Fruit fly (Drosophila melanogaster) whole organism, embryonic: ENCODE measurements around the gene CG31717.
A peak's percentile ranks its signal among the peaks of the same experiment; 100 is the strongest.

ENCODE experiments used
- Atf3 ChIP-seq: fragments of 200-800 bp; sonication (Bioruptor generic); optimal IDR thresholded peaks from 3 replicates; lab custom pipeline; 2016; ENCODE audit warnings: missing biosample characterization, missing genetic modification characterization
- Bdp1 ChIP-seq: fragments of 200-800 bp; sonication (Bioruptor generic); optimal IDR thresholded peaks from 3 replicates; lab custom pipeline; 2016; ENCODE audit warnings: missing biosample characterization, missing genetic modification characterization
- Bteb2 ChIP-seq: fragments of 200-800 bp; sonication (Bioruptor generic); optimal IDR thresholded peaks from 2 replicates; lab custom pipeline; 2016; ENCODE audit warnings: missing biosample characterization, missing genetic modification characterization
- CG10565 ChIP-seq: fragments of 200-800 bp; sonication (Bioruptor generic); optimal IDR thresholded peaks from 3 replicates; lab custom pipeline; 2016; ENCODE audit warnings: missing biosample characterization, mild to moderate bottlenecking, missing genetic modification characterization
- CG11560 ChIP-seq: fragments of 200-800 bp; sonication (Bioruptor generic); IDR thresholded peaks from 3 replicates; pipeline ENCODE4 v1.3.6; 2022; ENCODE audit warnings: missing biosample characterization, missing genetic modification characterization
- CG12155 ChIP-seq: fragments of 200-800 bp; sonication (Bioruptor generic); optimal IDR thresholded peaks from 3 replicates; lab custom pipeline; 2016; ENCODE audit warnings: missing biosample characterization, missing genetic modification characterization
- CG12219 ChIP-seq: fragments of 200-800 bp; sonication (Bioruptor generic); optimal IDR thresholded peaks from 3 replicates; lab custom pipeline; 2018; ENCODE audit warnings: missing biosample characterization, mild to moderate bottlenecking, missing genetic modification characterization
- CG13296 ChIP-seq: fragments of 200-800 bp; sonication (Bioruptor generic); optimal IDR thresholded peaks from 3 replicates; lab custom pipeline; 2018; ENCODE audit warnings: missing biosample characterization, mild to moderate bottlenecking, missing genetic modification characterization
- CG13624 ChIP-seq: fragments of 200-800 bp; sonication (Bioruptor generic); optimal IDR thresholded peaks from 2 replicates; lab custom pipeline; 2016; ENCODE audit warnings: missing biosample characterization, missing genetic modification characterization
- CG13775 ChIP-seq: fragments of 200-800 bp; sonication (Bioruptor generic); optimal IDR thresholded peaks from 3 replicates; lab custom pipeline; 2017; ENCODE audit warnings: missing biosample characterization, mild to moderate bottlenecking, missing genetic modification characterization
- CG15696 ChIP-seq: fragments of 200-800 bp; sonication (Bioruptor generic); optimal IDR thresholded peaks from 2 replicates; lab custom pipeline; 2019; ENCODE audit warnings: missing biosample characterization, mild to moderate bottlenecking, missing genetic modification characterization, moderate library complexity
- CG1603 ChIP-seq: fragments of 200-800 bp; sonication (Bioruptor generic); optimal IDR thresholded peaks from 2 replicates; lab custom pipeline; 2019; ENCODE audit warnings: missing biosample characterization, mild to moderate bottlenecking, missing genetic modification characterization, moderate library complexity
- CG1647 ChIP-seq: fragments of 200-800 bp; sonication (Bioruptor generic); optimal IDR thresholded peaks from 3 replicates; lab custom pipeline; 2016; ENCODE audit warnings: missing biosample characterization, missing genetic modification characterization
- CG16813 ChIP-seq: fragments of 200-800 bp; sonication (Bioruptor generic); IDR thresholded peaks from 3 replicates; pipeline ENCODE4 v1.3.6; 2022; ENCODE audit warnings: missing biosample characterization, missing genetic modification characterization; ENCODE audit not compliant: partially characterized antibody
- CG17612 ChIP-seq: fragments of 200-800 bp; sonication (Bioruptor generic); IDR thresholded peaks from 2 replicates; pipeline ENCODE4 v1.3.6; 2022; ENCODE audit warnings: missing biosample characterization, missing genetic modification characterization
- CG18011 ChIP-seq: fragments of 200-800 bp; sonication (Bioruptor generic); optimal IDR thresholded peaks from 2 replicates; lab custom pipeline; 2017; ENCODE audit warnings: missing biosample characterization, missing genetic modification characterization, mild to moderate bottlenecking, moderate library complexity, missing genotype
- CG1832 ChIP-seq: fragments of 200-800 bp; sonication (Bioruptor generic); optimal IDR thresholded peaks from 2 replicates; lab custom pipeline; 2017; ENCODE audit warnings: missing biosample characterization, mild to moderate bottlenecking, missing genetic modification characterization, inconsistent platforms
- CG2199 ChIP-seq: fragments of 200-800 bp; sonication (Bioruptor generic); IDR thresholded peaks from 3 replicates; pipeline ENCODE4 v1.3.6; 2022; ENCODE audit warnings: missing biosample characterization, missing genetic modification characterization
- CG31365 ChIP-seq: fragments of 200-800 bp; sonication (Bioruptor generic); optimal IDR thresholded peaks from 2 replicates; lab custom pipeline; 2018; ENCODE audit warnings: missing biosample characterization, mild to moderate bottlenecking, missing genetic modification characterization
- CG32767 ChIP-seq: fragments of 200-800 bp; sonication (Bioruptor generic); IDR thresholded peaks from 2 replicates; pipeline ENCODE4 v1.3.6; 2022; ENCODE audit warnings: missing biosample characterization, missing genetic modification characterization
- CG33557 ChIP-seq: fragments of 200-800 bp; sonication (Bioruptor generic); optimal IDR thresholded peaks from 2 replicates; lab custom pipeline; 2019; ENCODE audit warnings: missing biosample characterization, mild to moderate bottlenecking, missing genetic modification characterization, moderate library complexity
- CG34224 ChIP-seq: fragments of 200-800 bp; sonication (Bioruptor generic); IDR thresholded peaks from 3 replicates; pipeline ENCODE4 v1.3.6; 2022; ENCODE audit warnings: missing biosample characterization, missing genetic modification characterization; ENCODE audit not compliant: partially characterized antibody
- CG6765 ChIP-seq: fragments of 200-800 bp; sonication (Bioruptor generic); optimal IDR thresholded peaks from 3 replicates; lab custom pipeline; 2017; ENCODE audit warnings: missing biosample characterization, mild to moderate bottlenecking, missing genetic modification characterization
- CG7786 ChIP-seq: fragments of 200-800 bp; sonication (Bioruptor generic); optimal IDR thresholded peaks from 2 replicates; lab custom pipeline; 2016; ENCODE audit warnings: missing biosample characterization, missing genetic modification characterization
- CG8089 ChIP-seq: fragments of 200-800 bp; sonication (Bioruptor generic); optimal IDR thresholded peaks from 3 replicates; lab custom pipeline; 2016; ENCODE audit warnings: missing biosample characterization, missing genetic modification characterization
- CG8281 ChIP-seq: fragments of 200-800 bp; sonication (Bioruptor generic); optimal IDR thresholded peaks from 2 replicates; lab custom pipeline; 2018; ENCODE audit warnings: missing biosample characterization, mild to moderate bottlenecking, missing genetic modification characterization, moderate library complexity
- CG8765 ChIP-seq: fragments of 200-800 bp; sonication (Bioruptor generic); IDR thresholded peaks from 2 replicates; pipeline ENCODE4 v1.3.6; 2022; ENCODE audit warnings: missing biosample characterization, missing genetic modification characterization
- CHES-1-like ChIP-seq: fragments of 200-800 bp; sonication (Bioruptor generic); optimal IDR thresholded peaks from 2 replicates; lab custom pipeline; 2016; ENCODE audit warnings: missing biosample characterization, missing genetic modification characterization
- Drgx ChIP-seq: fragments of 200-800 bp; sonication (Bioruptor generic); IDR thresholded peaks from 2 replicates; pipeline ENCODE4 v1.3.6; 2022; ENCODE audit warnings: missing biosample characterization, missing genetic modification characterization
- HHEX ChIP-seq: fragments of 200-800 bp; sonication (Bioruptor generic); optimal IDR thresholded peaks from 3 replicates; lab custom pipeline; 2017; ENCODE audit warnings: missing biosample characterization, mild to moderate bottlenecking, missing genetic modification characterization, missing genetic modification reagents
- HLH4C ChIP-seq: fragments of 200-800 bp; sonication (Bioruptor generic); IDR thresholded peaks from 3 replicates; pipeline ENCODE4 v1.3.6; 2022; ENCODE audit warnings: missing biosample characterization, missing genetic modification characterization; ENCODE audit not compliant: partially characterized antibody
- Hmr ChIP-seq: fragments of 200-800 bp; sonication (Bioruptor generic); optimal IDR thresholded peaks from 3 replicates; lab custom pipeline; 2017; ENCODE audit warnings: mild to moderate bottlenecking, missing biosample characterization, missing genetic modification reagents, missing genetic modification characterization
- Lpt ChIP-seq: fragments of >200 bp; optimal IDR thresholded peaks from 2 replicates; lab custom pipeline; 2018; ENCODE audit warnings: missing biosample characterization, missing genetic modification characterization
- Mrtf ChIP-seq: fragments of 200-800 bp; sonication (Bioruptor generic); IDR thresholded peaks from 3 replicates; pipeline ENCODE4 v1.3.6; 2022; ENCODE audit warnings: missing biosample characterization, missing genetic modification characterization
- Sry-δ ChIP-seq: fragments of 200-800 bp; sonication (Bioruptor generic); optimal IDR thresholded peaks from 2 replicates; lab custom pipeline; 2016; ENCODE audit warnings: missing biosample characterization, missing genetic modification characterization
- ato ChIP-seq: fragments of 200-800 bp; sonication (Bioruptor generic); IDR thresholded peaks from 2 replicates; pipeline ENCODE4 v1.3.6; 2022; ENCODE audit warnings: missing biosample characterization, missing genetic modification characterization; ENCODE audit not compliant: partially characterized antibody
- az2 ChIP-seq: fragments of 200-800 bp; sonication (Bioruptor generic); optimal IDR thresholded peaks from 3 replicates; lab custom pipeline; 2016; ENCODE audit warnings: missing biosample characterization, missing genetic modification characterization
- chm ChIP-seq: fragments of 200-800 bp; sonication (Bioruptor generic); IDR thresholded peaks from 2 replicates; pipeline ENCODE4 v1.3.6; 2022; ENCODE audit warnings: missing biosample characterization, missing genetic modification characterization
- crol ChIP-seq: fragments of 200-800 bp; sonication (Bioruptor generic); IDR thresholded peaks from 2 replicates; pipeline ENCODE4 v1.3.6; 2022; ENCODE audit warnings: missing biosample characterization, missing genetic modification characterization
- da ChIP-seq: fragments of 200-800 bp; sonication (Bioruptor generic); optimal IDR thresholded peaks from 2 replicates; lab custom pipeline; 2016; ENCODE audit warnings: missing biosample characterization, missing genetic modification characterization
- ewg ChIP-seq: fragments of 200-800 bp; sonication (Bioruptor generic); optimal IDR thresholded peaks from 3 replicates; lab custom pipeline; 2017; ENCODE audit warnings: mild to moderate bottlenecking, missing biosample characterization, missing genetic modification reagents, missing genetic modification characterization
- fd96Cb ChIP-seq: fragments of 200-800 bp; sonication (Bioruptor generic); optimal IDR thresholded peaks from 2 replicates; lab custom pipeline; 2018; ENCODE audit warnings: missing biosample characterization, mild to moderate bottlenecking, missing genetic modification characterization, moderate library complexity
- knrl ChIP-seq: fragments of 200-800 bp; sonication (Bioruptor generic); IDR thresholded peaks from 3 replicates; pipeline ENCODE4 v1.3.6; 2022; ENCODE audit warnings: missing biosample characterization, missing genetic modification characterization; ENCODE audit not compliant: partially characterized antibody
- lilli ChIP-seq: fragments of 200-800 bp; sonication (Bioruptor generic); optimal IDR thresholded peaks from 3 replicates; lab custom pipeline; 2016; ENCODE audit warnings: missing biosample characterization, missing genetic modification characterization
- luna ChIP-seq: fragments of 200-800 bp; sonication (Bioruptor generic); optimal IDR thresholded peaks from 2 replicates; lab custom pipeline; 2016; ENCODE audit warnings: missing biosample characterization, missing genetic modification characterization
- otp ChIP-seq: fragments of 200-800 bp; sonication (Bioruptor generic); IDR thresholded peaks from 3 replicates; pipeline ENCODE4, ENCODE4 v1.3.6; 2022; ENCODE audit warnings: missing biosample characterization, missing genetic modification characterization
- ranshi ChIP-seq: fragments of 200-800 bp; sonication (Bioruptor generic); IDR thresholded peaks from 2 replicates; pipeline ENCODE4 v1.3.6; 2022; ENCODE audit warnings: missing biosample characterization, missing genetic modification characterization
- repo ChIP-seq: fragments of 200-800 bp; sonication (Bioruptor generic); optimal IDR thresholded peaks from 2 replicates; lab custom pipeline; 2016; ENCODE audit warnings: missing biosample characterization, missing genetic modification characterization
- seq ChIP-seq: fragments of 200-800 bp; sonication (Bioruptor generic); IDR thresholded peaks from 2 replicates; pipeline ENCODE4 v1.3.6; 2022; ENCODE audit warnings: missing biosample characterization, missing genetic modification characterization
- sim ChIP-seq: fragments of 200-800 bp; sonication (Bioruptor generic); IDR thresholded peaks from 2 replicates; pipeline ENCODE4 v1.3.6; 2022; ENCODE audit warnings: missing biosample characterization, missing genetic modification characterization
- wor ChIP-seq: fragments of 200-800 bp; sonication (Bioruptor generic); IDR thresholded peaks from 2 replicates; pipeline ENCODE4 v1.3.6; 2022; ENCODE audit warnings: missing biosample characterization, missing genetic modification characterization

The CG31717 gene

dm6 chr2L:10299077-10299809 lies 48.7 kb downstream of the CG31717 start (continued):
- no peak for TF ChIP-seq CG15696 (tag; lab: Kevin White, UChicago)
- no peak for TF ChIP-seq CHES-1-like (GFP tag; lab: Kevin White, UChicago)
- no peak for TF ChIP-seq CG12155 (GFP tag; lab: Kevin White, UChicago)
- TF ChIP-seq CG10565 (GFP tag; lab: Kevin White, UChicago): no peak
- no peak for TF ChIP-seq Mrtf
- no peak for TF ChIP-seq luna
- no peak for TF ChIP-seq repo (GFP tag; lab: Kevin White, UChicago)
- no peak for TF ChIP-seq knrl (GFP tag; lab: Robert Waterston, UW)
- no peak for TF ChIP-seq CG13624 (GFP tag; lab: Kevin White, UChicago)
- TF ChIP-seq Bdp1 (GFP tag; lab: Kevin White, UChicago): no peak
- no peak for TF ChIP-seq da (GFP tag; lab: Kevin White, UChicago)
- no peak for TF ChIP-seq CG17612 (GFP tag; lab: Robert Waterston, UW)
- no peak for TF ChIP-seq CG8089
- peak; percentile 17 for TF ChIP-seq CG12219 (GFP tag; lab: Kevin White, UChicago)
- TF ChIP-seq CG6765 (GFP tag; lab: Kevin White, UChicago): no peak
- TF ChIP-seq CG8765 (GFP tag; lab: Robert Waterston, UW): no peak
- TF ChIP-seq CG33557 (GFP tag; lab: Kevin White, UChicago): no peak
- TF ChIP-seq CG18011 (GFP tag; lab: Kevin White, UChicago): peak; percentile 12
- no peak for TF ChIP-seq HHEX (GFP tag; lab: Kevin White, UChicago)
- TF ChIP-seq CG32767 (GFP tag; lab: Robert Waterston, UW): no peak
- TF ChIP-seq chm (GFP tag; lab: Robert Waterston, UW): no peak
- TF ChIP-seq Hmr (GFP tag; lab: Kevin White, UChicago): no peak
- no peak for TF ChIP-seq ato (GFP tag; lab: Robert Waterston, UW)
- no peak for TF ChIP-seq CG2199 (GFP tag; lab: Robert Waterston, UW)
- no peak for TF ChIP-seq crol (GFP tag; lab: Robert Waterston, UW)
- no peak for TF ChIP-seq CG13775 (GFP tag; lab: Kevin White, UChicago)
- TF ChIP-seq CG34224 (GFP tag; lab: Robert Waterston, UW): no peak
- no peak for TF ChIP-seq CG1832 (GFP tag; lab: Kevin White, UChicago)
- TF ChIP-seq HLH4C: 0 out of 3 replicates have a peak, but pooled peaks have one; percentile 47
- TF ChIP-seq CG11560 (tag; lab: Robert Waterston, UW): no peak
- TF ChIP-seq sim (GFP tag; lab: Robert Waterston, UW): no peak
- TF ChIP-seq CG31365 (tag; lab: Kevin White, UChicago): peak; percentile 55
- no peak for TF ChIP-seq Atf3
- no peak for TF ChIP-seq Sry-δ (GFP tag; lab: Kevin White, UChicago)
- no peak for TF ChIP-seq CG8281
- no peak for TF ChIP-seq CG1647
- TF ChIP-seq Drgx (GFP tag; lab: Robert Waterston, UW): no peak; the same call in 1 of the 2 replicates
- TF ChIP-seq CG7786 (GFP tag; lab: Kevin White, UChicago): no peak
- TF ChIP-seq fd96Cb (tag; lab: Kevin White, UChicago): peak; percentile 9
- TF ChIP-seq Bteb2 (GFP tag; lab: Kevin White, UChicago): no peak
- no peak for TF ChIP-seq lilli (GFP tag; lab: Kevin White, UChicago)
- no peak for TF ChIP-seq az2
- TF ChIP-seq seq (GFP tag; lab: Robert Waterston, UW): no peak
- TF ChIP-seq ewg: no peak
- no peak for TF ChIP-seq ranshi (GFP tag; lab: Robert Waterston, UW)
- TF ChIP-seq CG16813 (GFP tag; lab: Robert Waterston, UW): no peak
- no peak for TF ChIP-seq CG1603 (tag; lab: Kevin White, UChicago)
- no peak for TF ChIP-seq otp (GFP tag; lab: Robert Waterston, UW)
- TF ChIP-seq Lpt (GFP tag; lab: Kevin White, UChicago): no peak
- no peak for TF ChIP-seq CG13296 (GFP tag; lab: Kevin White, UChicago)
- no peak for TF ChIP-seq wor (GFP tag; lab: Robert Waterston, UW)
